Fruit fly (Drosophila melanogaster) Kc167 (cell line): ENCODE measurements around the gene CG31522.

Experiments
- Myc ChIP-seq: fragments of >200 bp; optimal IDR thresholded peaks from 2 replicates; lab custom pipeline; 2017; ENCODE audit warnings: missing external identifiers
- Sin3A ChIP-seq: fragments of >200 bp; optimal IDR thresholded peaks from 2 replicates; lab custom pipeline; 2018; ENCODE audit warnings: missing external identifiers
- h ChIP-seq: fragments of >200 bp; optimal IDR thresholded peaks from 3 replicates; lab custom pipeline; 2018; ENCODE audit warnings: missing external identifiers
- insv ChIP-seq: fragments of >200 bp; optimal IDR thresholded peaks from 3 replicates; lab custom pipeline; 2018; ENCODE audit warnings: missing external identifiers
- psq ChIP-seq: fragments of >200 bp; optimal IDR thresholded peaks from 2 replicates; lab custom pipeline; 2017; ENCODE audit warnings: missing external identifiers
- ttk ChIP-seq: sonication (Bioruptor generic); optimal IDR thresholded peaks from 2 replicates; lab custom pipeline; 2017; ENCODE audit warnings: missing external identifiers

dm6 chr3R:4466894-4467293 lies 4.2 kb upstream of the CG31522 start:
- TF ChIP-seq insv (lab: Kevin White, UChicago) (no peak), psq (lab: Kevin White, UChicago) (no peak), h (lab: Kevin White, UChicago) (no peak), Myc (lab: Kevin White, UChicago) (no peak), Sin3A (lab: Kevin White, UChicago) (no peak), ttk (no peak)
